Worm (Caenorhabditis elegans): Measurements from ENCODE around the gene srm-6.

srm-6 gene

ce11 chrV:14350949-14351348 lies 14.2 kb downstream of the srm-6 start (continued):
- no peak for TF ChIP-seq tlf-1 (GFP tag; optimal IDR thresholded peaks at IDR 0.05)
- TF ChIP-seq mel-28 (tag; optimal IDR thresholded peaks at IDR 0.05; ENCODE audit: borderline replicate concordance) = no peak
- TF ChIP-seq C17E4.6 (GFP tag; IDR thresholded peaks at IDR 0.05) = 0 out of 2 replicates have a peak, but pooled peaks have one; percentile 41
- peak; percentile 98 for TF ChIP-seq madf-10 (tag; optimal IDR thresholded peaks at IDR 0.05)
- no peak for TF ChIP-seq F37B4.10 (GFP tag; IDR thresholded peaks at IDR 0.05)
- no peak for TF ChIP-seq snpc-1.1 (tag; optimal IDR thresholded peaks at IDR 0.05; ENCODE audit: insufficient read depth)
- TF ChIP-seq lir-1 (GFP tag; conservative IDR thresholded peaks at IDR 0.05) = 0 out of 2 replicates have a peak, but pooled peaks have one; percentile 47
- TF ChIP-seq dpff-1 (tag; optimal IDR thresholded peaks at IDR 0.05) = no peak
- TF ChIP-seq ccch-3 (GFP tag; optimal IDR thresholded peaks at IDR 0.05) = no peak
- no peak for TF ChIP-seq hlh-26 (GFP tag; conservative IDR thresholded peaks at IDR 0.05)
- no peak for TF ChIP-seq unc-62 (GFP tag; optimal IDR thresholded peaks at IDR 0.05)
- TF ChIP-seq ztf-18 (tag; optimal IDR thresholded peaks at IDR 0.05) = peak; percentile 86
- TF ChIP-seq ztf-28 (GFP tag; IDR thresholded peaks at IDR 0.05) = 0 out of 2 replicates have a peak, but pooled peaks have one; percentile 27
- no peak for TF ChIP-seq xnd-1 (tag; optimal IDR thresholded peaks at IDR 0.05)
- TF ChIP-seq F10E7.11 (tag; optimal IDR thresholded peaks at IDR 0.05) = no peak
- TF ChIP-seq snpc-1.3 (tag; optimal IDR thresholded peaks at IDR 0.05; ENCODE audit: insufficient read depth) = no peak
- TF ChIP-seq nhr-120 (GFP tag; IDR thresholded peaks at IDR 0.05) = no peak
- peak; percentile 65 for TF ChIP-seq egl-44 (GFP tag; IDR thresholded peaks at IDR 0.05)
- no peak for TF ChIP-seq B0261.1 (tag; optimal IDR thresholded peaks at IDR 0.05)
- peak in 1 of 3 experiments; percentile 69 for TF ChIP-seq lin-35 (GFP tag; optimal IDR thresholded peaks at IDR 0.05)
- no peak for TF ChIP-seq nhr-179 (tag; optimal IDR thresholded peaks at IDR 0.05)
- TF ChIP-seq Y56A3A.18 (GFP tag; IDR thresholded peaks at IDR 0.05) = no peak
- no peak for TF ChIP-seq egl-18 (GFP tag; IDR thresholded peaks at IDR 0.05)
- TF ChIP-seq B0336.3 (GFP tag; IDR thresholded peaks at IDR 0.05) = peak; percentile 71
- TF ChIP-seq F39B2.1 (GFP tag; IDR thresholded peaks at IDR 0.05) = no peak
- TF ChIP-seq B0019.2 (GFP tag; conservative IDR thresholded peaks at IDR 0.05) = no peak
- TF ChIP-seq bed-1 (GFP tag; IDR thresholded peaks at IDR 0.05) = no peak
- TF ChIP-seq mcd-1 (GFP tag; IDR thresholded peaks at IDR 0.05) = peak; percentile 93
- peak; percentile 52; the same call in 1 of the 2 replicates for TF ChIP-seq hmg-20 (GFP tag; IDR thresholded peaks at IDR 0.05)
- no peak for TF ChIP-seq F57A8.1 (GFP tag; optimal IDR thresholded peaks at IDR 0.05)
- TF ChIP-seq ztf-3 (GFP tag; optimal IDR thresholded peaks at IDR 0.05) = no peak
- no peak for TF ChIP-seq F55B11.4 (tag; optimal IDR thresholded peaks at IDR 0.05; ENCODE audit: borderline replicate concordance, insufficient read depth)
- no peak for TF ChIP-seq D2030.7 (GFP tag; IDR thresholded peaks at IDR 0.05)
- TF ChIP-seq lin-26 (GFP tag; IDR thresholded peaks at IDR 0.05) = peak; percentile 74
- TF ChIP-seq mes-4 (tag; optimal IDR thresholded peaks at IDR 0.05) = no peak
- TF ChIP-seq lsl-1 (GFP tag; optimal IDR thresholded peaks at IDR 0.05) = no peak
- no peak for TF ChIP-seq nfya-2 (GFP tag; IDR thresholded peaks at IDR 0.05)
- peak; percentile 90 for TF ChIP-seq dox-1 (GFP tag; IDR thresholded peaks at IDR 0.05)
- peak; percentile 76 for TF ChIP-seq atf-7 (tag; optimal IDR thresholded peaks at IDR 0.05)
- 0 out of 2 replicates have a peak, but pooled peaks have one; percentile 17 for TF ChIP-seq bed-2 (GFP tag; IDR thresholded peaks at IDR 0.05)
- TF ChIP-seq dpl-1 (GFP tag; optimal IDR thresholded peaks at IDR 0.05) = peak; percentile 1
- TF ChIP-seq madf-8 (GFP tag; conservative IDR thresholded peaks at IDR 0.05) = no peak
- TF ChIP-seq F33H1.4 (GFP tag; IDR thresholded peaks at IDR 0.05) = no peak
- 0 out of 2 replicates have a peak, but pooled peaks have one; percentile 18 for TF ChIP-seq madf-3 (GFP tag; IDR thresholded peaks at IDR 0.05)
- no peak for TF ChIP-seq ceh-91 (GFP tag; IDR thresholded peaks at IDR 0.05)
- no peak for TF ChIP-seq aptf-3 (GFP tag; IDR thresholded peaks at IDR 0.05)
- peak; percentile 44 for TF ChIP-seq efl-1 (GFP tag; optimal IDR thresholded peaks at IDR 0.05)
- no peak for TF ChIP-seq ceh-58 (GFP tag; IDR thresholded peaks at IDR 0.05)
- peak; percentile 58 for TF ChIP-seq tbp1 (GFP tag; optimal IDR thresholded peaks at IDR 0.05)
